Worm (Caenorhabditis elegans): ENCODE data around the gene F14F8.14.
A peak's percentile ranks its signal among the peaks of the same experiment; 100 is the strongest.

Gene F14F8.14

ce11 chrV:16693732-16694131, 27.2 kb upstream of the F14F8.14 start, which contains the start of gene srw-42:
TSS of gene srw-42 (minus strand) at chrV:16693832.
- TF ChIP-seq aly-2 (tag; optimal IDR thresholded peaks at IDR 0.05): no peak
- TF ChIP-seq ztf-11 (tag; optimal IDR thresholded peaks at IDR 0.05): no peak
- no peak for TF ChIP-seq ZK337.2 (GFP tag; IDR thresholded peaks at IDR 0.05)
- no peak for TF ChIP-seq lim-7 (GFP tag; IDR thresholded peaks at IDR 0.05)
- TF ChIP-seq nhr-111 (GFP tag; optimal IDR thresholded peaks at IDR 0.05): no peak
- TF ChIP-seq lin-15B (tag; optimal IDR thresholded peaks at IDR 0.05): no peak
- no peak for TF ChIP-seq jun-1 (tag; optimal IDR thresholded peaks at IDR 0.05)
- no peak for TF ChIP-seq Y105C5A.15 (GFP tag; IDR thresholded peaks at IDR 0.05)
- TF ChIP-seq arid-1 (GFP tag; conservative IDR thresholded peaks at IDR 0.05): no peak

- TF ChIP-seq lin-1 (GFP tag; IDR thresholded peaks at IDR 0.05) (no peak), set-16 (GFP tag; IDR thresholded peaks at IDR 0.05) (peak; percentile 92), Y105C5A.15 (GFP tag; IDR thresholded peaks at IDR 0.05) (no peak)
These were observed 26.4 kb upstream of the F14F8.14 start for ce11 chrV:16692988-16693387.

- TF ChIP-seq Y105C5A.15 (GFP tag; IDR thresholded peaks at IDR 0.05) (no peak), daf-12 (tag; optimal IDR thresholded peaks at IDR 0.05) (no peak), nhr-77 (tag; optimal IDR thresholded peaks at IDR 0.05) (no peak), dmd-6 (GFP tag; IDR thresholded peaks at IDR 0.05) (no peak), dmd-9 (GFP tag; IDR thresholded peaks at IDR 0.05) (no peak), daf-19 (GFP tag; conservative IDR thresholded peaks at IDR 0.05) (no peak), pha-4 (GFP tag; IDR thresholded peaks at IDR 0.05) (no peak), pha-4 (tag; optimal IDR thresholded peaks at IDR 0.05) (no peak), lin-29 (GFP tag; IDR thresholded peaks at IDR 0.05) (no peak), unc-130 (GFP tag; optimal IDR thresholded peaks at IDR 0.05) (no peak), mdt-29 (GFP tag; IDR thresholded peaks at IDR 0.05) (no peak), daf-16 (GFP tag; optimal IDR thresholded peaks at IDR 0.05) (no peak), daf-16 (tag; optimal IDR thresholded peaks at IDR 0.05) (no peak), egl-43 (GFP tag; IDR thresholded peaks at IDR 0.05) (no peak), fkh-10 (GFP tag; optimal IDR thresholded peaks at IDR 0.05) (no peak)
These were observed 20.7 kb upstream of the F14F8.14 start, which contains the start of gene srz-102 for ce11 chrV:16687227-16687626. TSS of gene srz-102 (plus strand) at chrV:16687527.

ce11 chrV:16685725-16686124, 19.2 kb upstream of the F14F8.14 start, which contains the start of gene srw-43:
TSS of gene srw-43 (plus strand) at chrV:16686025.
- TF ChIP-seq ctbp-1 (GFP tag; IDR thresholded peaks at IDR 0.05) (no peak), spr-3 (GFP tag; optimal IDR thresholded peaks at IDR 0.05) (no peak), nhr-48 (tag; optimal IDR thresholded peaks at IDR 0.05) (no peak), snpc-4 (tag; optimal IDR thresholded peaks at IDR 0.05) (no peak), lin-29 (GFP tag; IDR thresholded peaks at IDR 0.05) (no peak), daf-8 (GFP tag; IDR thresholded peaks at IDR 0.05) (no peak), tra-1 (GFP tag; IDR thresholded peaks at IDR 0.05) (no peak), snpc-1.2 (GFP tag; IDR thresholded peaks at IDR 0.05) (no peak), zag-1 (tag; optimal IDR thresholded peaks at IDR 0.05) (no peak), madf-9 (GFP tag; conservative IDR thresholded peaks at IDR 0.05) (no peak), lin-38 (GFP tag; IDR thresholded peaks at IDR 0.05) (no peak)

ce11 chrV:16683359-16683758, 16.8 kb upstream of the F14F8.14 start:
- TF ChIP-seq dve-1 (tag; optimal IDR thresholded peaks at IDR 0.05; ENCODE audit: insufficient read depth): no peak
- no peak for TF ChIP-seq hif-1 (tag; optimal IDR thresholded peaks at IDR 0.05)
- TF ChIP-seq gei-8 (GFP tag; optimal IDR thresholded peaks at IDR 0.05): no peak
- no peak for TF ChIP-seq tag-97 (GFP tag; IDR thresholded peaks at IDR 0.05)
- no peak for TF ChIP-seq nhr-77 (tag; optimal IDR thresholded peaks at IDR 0.05)
- peak; percentile 91 for TF ChIP-seq aha-1 (tag)
- no peak for TF ChIP-seq ZK546.5 (tag; optimal IDR thresholded peaks at IDR 0.05)
- TF ChIP-seq Y75B8A.6 (GFP tag; IDR thresholded peaks at IDR 0.05): no peak

All from whole organism, L4 larva.